Fruit fly (Drosophila melanogaster) whole organism, embryonic: Measurements from ENCODE around the gene CG14965.
A peak's percentile ranks its signal among the peaks of the same experiment; 100 is the strongest.

Experiments used
- CG10366 ChIP-seq: fragments of 200-800 bp; sonication (Bioruptor generic); IDR thresholded peaks from 2 replicates; pipeline ENCODE4 v1.3.6; 2022; ENCODE audit warnings: missing biosample characterization, missing genetic modification characterization
- CG10431 ChIP-seq: fragments of 200-800 bp; sonication (Bioruptor generic); optimal IDR thresholded peaks from 3 replicates; lab custom pipeline; 2018; ENCODE audit warnings: missing biosample characterization, mild to moderate bottlenecking, missing genetic modification characterization
- CG10565 ChIP-seq: fragments of 200-800 bp; sonication (Bioruptor generic); optimal IDR thresholded peaks from 3 replicates; lab custom pipeline; 2016; ENCODE audit warnings: missing biosample characterization, mild to moderate bottlenecking, missing genetic modification characterization
- CG12769 ChIP-seq: fragments of 200-800 bp; sonication (Bioruptor generic); optimal IDR thresholded peaks from 2 replicates; lab custom pipeline; 2019; ENCODE audit warnings: missing biosample characterization, mild to moderate bottlenecking, missing genetic modification characterization, moderate library complexity
- CG12942 ChIP-seq: fragments of 200-800 bp; sonication (Bioruptor generic); optimal IDR thresholded peaks from 3 replicates; lab custom pipeline; 2016; ENCODE audit warnings: missing biosample characterization, missing genetic modification characterization
- CG13296 ChIP-seq: fragments of 200-800 bp; sonication (Bioruptor generic); optimal IDR thresholded peaks from 3 replicates; lab custom pipeline; 2018; ENCODE audit warnings: missing biosample characterization, mild to moderate bottlenecking, missing genetic modification characterization
- CG16813 ChIP-seq: fragments of 200-800 bp; sonication (Bioruptor generic); IDR thresholded peaks from 3 replicates; pipeline ENCODE4 v1.3.6; 2022; ENCODE audit warnings: missing biosample characterization, missing genetic modification characterization; ENCODE audit not compliant: partially characterized antibody
- CG16863 ChIP-seq: fragments of 200-800 bp; sonication (Bioruptor generic); optimal IDR thresholded peaks from 3 replicates; lab custom pipeline; 2016; ENCODE audit warnings: missing biosample characterization, missing genetic modification characterization
- CG18619 ChIP-seq: fragments of 200-800 bp; sonication (Bioruptor generic); optimal IDR thresholded peaks from 3 replicates; lab custom pipeline; 2017; ENCODE audit warnings: missing biosample characterization, mild to moderate bottlenecking, missing genetic modification characterization
- CG3838 ChIP-seq: fragments of 200-800 bp; sonication (Bioruptor generic); optimal IDR thresholded peaks from 3 replicates; lab custom pipeline; 2016; ENCODE audit warnings: missing biosample characterization, missing genetic modification characterization
- CG3995 ChIP-seq: fragments of 200-800 bp; sonication (Bioruptor generic); optimal IDR thresholded peaks from 3 replicates; lab custom pipeline; 2016; ENCODE audit warnings: missing biosample characterization, missing genetic modification characterization
- CG4854 ChIP-seq: fragments of 200-800 bp; sonication (Bioruptor generic); optimal IDR thresholded peaks from 2 replicates; lab custom pipeline; 2016; ENCODE audit warnings: missing biosample characterization, missing genetic modification characterization, inconsistent platforms
- CG6683 ChIP-seq: fragments of 200-800 bp; sonication (Bioruptor generic); optimal IDR thresholded peaks from 2 replicates; lab custom pipeline; 2017; ENCODE audit warnings: missing biosample characterization, mild to moderate bottlenecking, missing genetic modification characterization, missing genetic modification reagents
- CG7745 ChIP-seq: fragments of 200-800 bp; sonication (Bioruptor generic); optimal IDR thresholded peaks from 2 replicates; lab custom pipeline; 2018; ENCODE audit warnings: missing biosample characterization, mild to moderate bottlenecking, missing genetic modification characterization, moderate library complexity
- CoRest ChIP-seq: fragments of 200-800 bp; sonication (Bioruptor generic); optimal IDR thresholded peaks from 3 replicates; lab custom pipeline; 2018; ENCODE audit warnings: missing biosample characterization, mild to moderate bottlenecking, missing genetic modification characterization, moderate library complexity
- D ChIP-seq, 2 experiments: fragments of 200-800 bp in 1 of 2; fragments of >200 bp in 1 of 2; sonication (Bioruptor generic) in 1 of 2; optimal IDR thresholded peaks; 2 replicates in 1 of 2; 3 replicates in 1 of 2; lab custom pipeline; 2017; ENCODE audit warnings: mild to moderate bottlenecking in 1 of 2, missing biosample characterization in 1 of 2, missing genetic modification characterization in 1 of 2, missing genetic modification reagents in 1 of 2
- Dbx ChIP-seq: fragments of 200-800 bp; sonication (Bioruptor generic); IDR thresholded peaks from 3 replicates; pipeline ENCODE4 v1.3.6; 2022; ENCODE audit warnings: missing biosample characterization, missing genetic modification characterization
- Dek ChIP-seq: fragments of 200-800 bp; sonication (Bioruptor generic); optimal IDR thresholded peaks from 3 replicates; lab custom pipeline; 2019; ENCODE audit warnings: missing biosample characterization, mild to moderate bottlenecking, missing genetic modification characterization, moderate library complexity
- Dfd ChIP-seq, 2 experiments: fragments of >200 bp; optimal IDR thresholded peaks; 2 replicates each; lab custom pipeline; 2017; ENCODE audit warnings: missing biosample characterization in 2 of 2, missing genetic modification characterization in 2 of 2
- Dip2 ChIP-seq: fragments of 200-800 bp; sonication (Bioruptor generic); IDR thresholded peaks from 2 replicates; pipeline ENCODE4 v1.3.6; 2022; ENCODE audit warnings: missing biosample characterization, missing genetic modification characterization
- Dp ChIP-seq: fragments of 200-800 bp; sonication (Bioruptor generic); optimal IDR thresholded peaks from 2 replicates; lab custom pipeline; 2018; ENCODE audit warnings: missing biosample characterization, mild to moderate bottlenecking, missing genetic modification characterization, moderate library complexity
- E2f1 ChIP-seq: fragments of 200-800 bp; sonication (Bioruptor generic); IDR thresholded peaks from 2 replicates; pipeline ENCODE4 v1.3.6; 2022; ENCODE audit warnings: missing biosample characterization, missing genetic modification characterization
- ERR ChIP-seq: fragments of 200-800 bp; sonication (Bioruptor generic); optimal IDR thresholded peaks from 2 replicates; lab custom pipeline; 2016; ENCODE audit warnings: missing biosample characterization, missing genetic modification characterization
- HHEX ChIP-seq: fragments of 200-800 bp; sonication (Bioruptor generic); optimal IDR thresholded peaks from 3 replicates; lab custom pipeline; 2017; ENCODE audit warnings: missing biosample characterization, mild to moderate bottlenecking, missing genetic modification characterization, missing genetic modification reagents
- Hr3 ChIP-seq: fragments of 200-800 bp; sonication (Bioruptor generic); optimal IDR thresholded peaks from 3 replicates; lab custom pipeline; 2016; ENCODE audit warnings: missing biosample characterization, missing genetic modification characterization
- MBD-R2 ChIP-seq: fragments of 200-800 bp; sonication (Bioruptor generic); IDR thresholded peaks from 2 replicates; pipeline ENCODE4 v1.3.6; 2022; ENCODE audit warnings: missing biosample characterization, missing genetic modification characterization
- NK7.1 ChIP-seq: fragments of 200-800 bp; sonication (Bioruptor generic); optimal IDR thresholded peaks from 3 replicates; lab custom pipeline; 2016; ENCODE audit warnings: missing biosample characterization, missing genetic modification characterization
- NfI ChIP-seq: fragments of 200-800 bp; sonication (Bioruptor generic); optimal IDR thresholded peaks from 3 replicates; lab custom pipeline; 2018; ENCODE audit warnings: missing biosample characterization, mild to moderate bottlenecking, missing genetic modification characterization, moderate library complexity
- Ssrp ChIP-seq: fragments of 200-800 bp; sonication (Bioruptor generic); optimal IDR thresholded peaks from 2 replicates; lab custom pipeline; 2018; ENCODE audit warnings: missing biosample characterization, mild to moderate bottlenecking, missing genetic modification characterization, moderate library complexity
- Stat92E ChIP-seq, 3 experiments: fragments of >200 bp in 2 of 3; fragments of 200-800 bp in 1 of 3; sonication (Bioruptor generic) in 1 of 3; optimal IDR thresholded peaks; 2 replicates each; lab custom pipeline; 2017 to 2019; ENCODE audit warnings: missing biosample characterization in 3 of 3, missing genetic modification characterization in 3 of 3, mild to moderate bottlenecking in 1 of 3, moderate library complexity in 1 of 3
- YL-1 ChIP-seq: fragments of 200-800 bp; sonication (Bioruptor generic); optimal IDR thresholded peaks from 3 replicates; lab custom pipeline; 2017; ENCODE audit warnings: missing biosample characterization, mild to moderate bottlenecking, missing genetic modification characterization
- al ChIP-seq: fragments of 200-800 bp; sonication (Bioruptor generic); IDR thresholded peaks from 2 replicates; pipeline ENCODE4 v1.3.6; 2022; ENCODE audit warnings: missing biosample characterization, missing genetic modification characterization
- az2 ChIP-seq: fragments of 200-800 bp; sonication (Bioruptor generic); optimal IDR thresholded peaks from 3 replicates; lab custom pipeline; 2016; ENCODE audit warnings: missing biosample characterization, missing genetic modification characterization
- bsh ChIP-seq, 2 experiments: fragments of 200-800 bp; sonication (Bioruptor generic); optimal IDR thresholded peaks; 2 replicates each; lab custom pipeline; 2017 to 2018; ENCODE audit warnings: mild to moderate bottlenecking in 2 of 2, missing biosample characterization in 2 of 2, missing genetic modification characterization in 2 of 2, moderate library complexity in 1 of 2
- crp ChIP-seq, 2 experiments: fragments of 200-800 bp; sonication (Bioruptor generic); optimal IDR thresholded peaks; 2 replicates in 1 of 2; 3 replicates in 1 of 2; lab custom pipeline; 2017; ENCODE audit warnings: missing biosample characterization in 2 of 2, missing genetic modification characterization in 2 of 2, mild to moderate bottlenecking in 1 of 2, moderate library complexity in 1 of 2
- dati ChIP-seq: fragments of 200-800 bp; sonication (Bioruptor generic); IDR thresholded peaks from 2 replicates; pipeline ENCODE4 v1.3.6; 2022; ENCODE audit warnings: missing biosample characterization, missing genetic modification characterization
- dysf ChIP-seq: fragments of 200-800 bp; sonication (Bioruptor generic); IDR thresholded peaks from 3 replicates; pipeline ENCODE4 v1.3.6; 2022; ENCODE audit warnings: missing biosample characterization, missing genetic modification characterization
- en ChIP-seq: fragments of 200-800 bp; sonication (Bioruptor generic); optimal IDR thresholded peaks from 2 replicates; lab custom pipeline; 2016; ENCODE audit warnings: missing biosample characterization, missing genetic modification characterization
- ewg ChIP-seq: fragments of 200-800 bp; sonication (Bioruptor generic); optimal IDR thresholded peaks from 3 replicates; lab custom pipeline; 2017; ENCODE audit warnings: mild to moderate bottlenecking, missing biosample characterization, missing genetic modification reagents, missing genetic modification characterization
- exex ChIP-seq: fragments of 200-800 bp; sonication (Bioruptor generic); optimal IDR thresholded peaks from 4 replicates; lab custom pipeline; 2018; ENCODE audit warnings: missing biosample characterization, mild to moderate bottlenecking, missing genetic modification characterization, moderate library complexity
- fd102C ChIP-seq: fragments of 200-800 bp; sonication (Bioruptor generic); optimal IDR thresholded peaks from 2 replicates; lab custom pipeline; 2018; ENCODE audit warnings: missing biosample characterization, mild to moderate bottlenecking, missing genetic modification characterization, moderate library complexity
- ftz-f1 ChIP-seq: fragments of 200-800 bp; sonication (Bioruptor generic); optimal IDR thresholded peaks from 2 replicates; lab custom pipeline; 2016; ENCODE audit warnings: missing biosample characterization, missing genetic modification characterization
- mam ChIP-seq: fragments of 200-800 bp; sonication (Bioruptor generic); optimal IDR thresholded peaks from 3 replicates; lab custom pipeline; 2016; ENCODE audit warnings: missing biosample characterization, missing genetic modification characterization
- phol ChIP-seq: fragments of 200-800 bp; sonication (Bioruptor generic); optimal IDR thresholded peaks from 3 replicates; lab custom pipeline; 2018; ENCODE audit warnings: missing biosample characterization, mild to moderate bottlenecking, missing genetic modification characterization, moderate library complexity
- pita ChIP-seq: fragments of 200-800 bp; sonication (Bioruptor generic); optimal IDR thresholded peaks from 2 replicates; lab custom pipeline; 2017; ENCODE audit warnings: missing biosample characterization, mild to moderate bottlenecking, missing genetic modification characterization
- ranshi ChIP-seq: fragments of 200-800 bp; sonication (Bioruptor generic); IDR thresholded peaks from 2 replicates; pipeline ENCODE4 v1.3.6; 2022; ENCODE audit warnings: missing biosample characterization, missing genetic modification characterization

CG14965 gene

DNA sequence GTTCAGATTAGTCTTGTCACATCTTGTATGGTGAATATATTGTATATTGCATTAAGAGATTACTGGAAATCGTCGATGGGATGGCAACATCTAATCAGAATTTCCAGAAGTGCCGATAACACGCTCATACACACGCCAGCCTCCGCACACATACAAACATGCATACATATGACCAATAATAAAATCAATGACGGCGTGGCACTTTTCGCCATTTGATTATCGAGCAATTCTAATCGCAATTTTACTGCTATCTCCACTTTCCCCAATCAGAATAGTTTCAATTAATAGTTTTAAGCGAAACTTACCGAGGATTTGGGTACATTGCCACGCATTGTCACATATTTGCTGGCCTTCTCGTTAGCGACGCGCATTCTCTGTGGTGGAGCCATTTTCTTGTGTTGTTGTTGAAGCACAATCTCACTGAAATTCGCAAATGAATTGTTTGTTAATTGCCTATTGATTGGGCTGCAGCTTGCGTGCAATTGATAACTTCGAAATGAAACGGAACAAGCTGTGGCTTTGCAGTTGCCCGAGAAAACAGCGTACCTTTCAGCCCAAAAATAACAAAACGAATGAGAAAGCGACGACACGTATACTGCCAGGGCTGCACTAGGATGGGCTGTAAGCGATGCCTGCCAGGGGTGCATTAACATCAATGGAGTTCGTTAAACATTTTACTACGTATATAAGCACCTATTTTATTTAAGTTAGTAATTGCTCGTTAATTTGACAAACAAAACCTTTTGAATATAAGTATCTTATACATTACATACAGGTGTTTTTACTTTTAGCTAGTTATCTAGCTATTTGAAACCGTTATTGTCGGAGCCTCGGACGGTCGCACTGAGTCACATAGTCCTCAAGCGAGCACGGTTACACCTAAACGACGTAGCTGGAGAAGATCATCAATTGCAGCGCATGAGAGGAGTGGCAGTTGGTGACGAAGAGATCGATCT lies 6.4 kb upstream of the CG14965 start, which contains the start of the genes CG32276 and gry (continued):
- TF ChIP-seq az2 (GFP tag; lab: Kevin White, UChicago) = peak; percentile 79
- no peak for TF ChIP-seq pita (GFP tag; lab: Kevin White, UChicago)
- TF ChIP-seq Dip2 = no peak
- TF ChIP-seq Stat92E (GFP tag; optimal IDR thresholded peaks at IDR 0.05; lab: Kevin White, UChicago) = peak in 1 of 3 experiments; percentile 54
- TF ChIP-seq en (GFP tag; lab: Kevin White, UChicago) = peak; percentile 53
- no peak for TF ChIP-seq CG12769 (tag; lab: Kevin White, UChicago)
- TF ChIP-seq CG6683 (GFP tag; lab: Kevin White, UChicago) = peak; percentile 41
- TF ChIP-seq ftz-f1 (GFP tag; lab: Kevin White, UChicago) = peak; percentile 83
- peak in 1 of 2 experiments; percentile 60 for TF ChIP-seq crp (GFP tag; optimal IDR thresholded peaks at IDR 0.05; lab: Kevin White, UChicago)
- peak; percentile 58 for TF ChIP-seq HHEX (GFP tag; lab: Kevin White, UChicago)
- TF ChIP-seq Dek (tag; lab: Kevin White, UChicago) = peak; percentile 73
- TF ChIP-seq E2f1 (GFP tag; lab: Robert Waterston, UW) = peak; percentile 53
- peak; percentile 55 for TF ChIP-seq Ssrp (tag; lab: Kevin White, UChicago)
- TF ChIP-seq Hr3 = peak; percentile 70
- TF ChIP-seq phol = peak; percentile 90
- no peak for TF ChIP-seq CG10431 (GFP tag; lab: Kevin White, UChicago)
- TF ChIP-seq CG18619 (GFP tag; lab: Kevin White, UChicago) = peak; percentile 60
- TF ChIP-seq NK7.1 = peak; percentile 33
- peak; percentile 42 for TF ChIP-seq exex (tag; lab: Kevin White, UChicago)
- TF ChIP-seq NfI (GFP tag; lab: Kevin White, UChicago) = peak; percentile 73
- TF ChIP-seq ewg = peak; percentile 72
- TF ChIP-seq Dp (GFP tag; lab: Kevin White, UChicago) = peak; percentile 22
- TF ChIP-seq dati = peak; percentile 48; the same call in 1 of the 2 replicates
- no peak for TF ChIP-seq Dfd (GFP tag; optimal IDR thresholded peaks at IDR 0.05; lab: Kevin White, UChicago)
- TF ChIP-seq CG16813 (GFP tag; lab: Robert Waterston, UW) = peak; percentile 50; the same call in 2 of the 3 replicates
- TF ChIP-seq CG10366 (GFP tag; lab: Robert Waterston, UW) = peak; percentile 64
- no peak for TF ChIP-seq CG7745 (tag; lab: Kevin White, UChicago)
- TF ChIP-seq CG16863 = peak; percentile 79
- TF ChIP-seq MBD-R2 (GFP tag; lab: Robert Waterston, UW) = peak; percentile 85
- peak; percentile 78 for TF ChIP-seq CoRest
- peak; percentile 65 for TF ChIP-seq CG13296 (GFP tag; lab: Kevin White, UChicago)
- TF ChIP-seq dysf (GFP tag; lab: Robert Waterston, UW) = peak; percentile 74
- TF ChIP-seq CG4854 (GFP tag; lab: Kevin White, UChicago) = no peak
- peak; percentile 53 for TF ChIP-seq CG3838 (GFP tag; lab: Kevin White, UChicago)
- peak; percentile 93 for TF ChIP-seq YL-1
- TF ChIP-seq al (GFP tag; lab: Robert Waterston, UW) = peak; percentile 73
- TF ChIP-seq ranshi = peak; percentile 44
- TF ChIP-seq CG10565 (GFP tag; lab: Kevin White, UChicago) = peak; percentile 26
- peak; percentile 71 for TF ChIP-seq CG12942 (GFP tag; lab: Kevin White, UChicago)
- TF ChIP-seq CG3995 (GFP tag; lab: Kevin White, UChicago) = peak; percentile 91
- TF ChIP-seq mam (GFP tag; lab: Kevin White, UChicago) = peak; percentile 79
- peak; percentile 69; the same call in 1 of the 3 replicates for TF ChIP-seq Dbx (GFP tag; lab: Robert Waterston, UW)
- TF ChIP-seq bsh (GFP tag; optimal IDR thresholded peaks at IDR 0.05; lab: Kevin White, UChicago) = peak in 1 of 2 experiments; percentile 66
- TF ChIP-seq ERR (GFP tag; lab: Kevin White, UChicago) = peak; percentile 48
- peak; percentile 27 for TF ChIP-seq D (optimal IDR thresholded peaks at IDR 0.05; lab: Kevin White, UChicago)
- TF ChIP-seq D (GFP tag; optimal IDR thresholded peaks at IDR 0.05; lab: Kevin White, UChicago) = peak; percentile 48
- TF ChIP-seq fd102C (GFP tag; lab: Kevin White, UChicago) = peak; percentile 18
